Fruit fly (Drosophila melanogaster) whole organism, prepupa: Measurements from ENCODE around the gene CG4829.

ENCODE experiments used
- Blimp-1 ChIP-seq: fragments of 200-800 bp; sonication (Bioruptor generic); optimal IDR thresholded peaks from 3 replicates; lab custom pipeline; 2017; ENCODE audit warnings: missing biosample characterization, missing genetic modification characterization, mild to moderate bottlenecking, moderate library complexity, missing genetic modification reagents
- CG10631 ChIP-seq: fragments of 200-800 bp; sonication (Bioruptor generic); optimal IDR thresholded peaks from 2 replicates; lab custom pipeline; 2016; ENCODE audit warnings: missing biosample characterization, missing genetic modification characterization
- CG10669 ChIP-seq: fragments of 200-800 bp; sonication (Bioruptor generic); optimal IDR thresholded peaks from 3 replicates; lab custom pipeline; 2018; ENCODE audit warnings: missing biosample characterization, mild to moderate bottlenecking, missing genetic modification characterization, moderate library complexity
- CG11294 ChIP-seq: fragments of 200-800 bp; sonication (Bioruptor generic); IDR thresholded peaks from 2 replicates; pipeline ENCODE4 v1.3.6; 2022; ENCODE audit warnings: missing biosample characterization, missing genetic modification characterization
- CG15336 ChIP-seq: fragments of 200-800 bp; sonication (Bioruptor generic); IDR thresholded peaks from 2 replicates; pipeline ENCODE4 v1.3.6; 2022; ENCODE audit warnings: missing biosample characterization, missing genetic modification characterization
- CG1621 ChIP-seq: fragments of 200-800 bp; sonication (Bioruptor generic); optimal IDR thresholded peaks from 3 replicates; lab custom pipeline; 2018; ENCODE audit warnings: missing biosample characterization, mild to moderate bottlenecking, missing genetic modification characterization
- CG16779 ChIP-seq: fragments of 200-800 bp; sonication (Bioruptor generic); optimal IDR thresholded peaks from 3 replicates; lab custom pipeline; 2017; ENCODE audit warnings: missing biosample characterization, mild to moderate bottlenecking, missing genetic modification characterization
- CG3032 ChIP-seq: fragments of 200-800 bp; optimal IDR thresholded peaks from 2 replicates; lab custom pipeline; 2019; ENCODE audit warnings: missing biosample characterization, mild to moderate bottlenecking, missing genetic modification characterization, moderate library complexity
- CG32006 ChIP-seq: fragments of 200-800 bp; sonication (Bioruptor generic); optimal IDR thresholded peaks from 3 replicates; lab custom pipeline; 2017; ENCODE audit warnings: missing biosample characterization, mild to moderate bottlenecking, missing genetic modification characterization
- CG3919 ChIP-seq: fragments of 200-800 bp; sonication (Bioruptor generic); optimal IDR thresholded peaks from 3 replicates; lab custom pipeline; 2016; ENCODE audit warnings: missing biosample characterization, missing genetic modification characterization
- CG4318 ChIP-seq: fragments of 200-800 bp; sonication (Bioruptor generic); optimal IDR thresholded peaks from 3 replicates; lab custom pipeline; 2017; ENCODE audit warnings: missing biosample characterization, mild to moderate bottlenecking, missing genetic modification characterization
- CG6276 ChIP-seq: fragments of 200-800 bp; sonication (Bioruptor generic); optimal IDR thresholded peaks from 2 replicates; lab custom pipeline; 2017; ENCODE audit warnings: missing biosample characterization, mild to moderate bottlenecking, missing genetic modification characterization
- CG6792 ChIP-seq: fragments of 200-800 bp; sonication (Bioruptor generic); optimal IDR thresholded peaks from 3 replicates; lab custom pipeline; 2016; ENCODE audit warnings: missing biosample characterization, missing genetic modification characterization
- CG6854 ChIP-seq: fragments of 200-800 bp; sonication (Bioruptor generic); optimal IDR thresholded peaks from 2 replicates; lab custom pipeline; 2017; ENCODE audit warnings: missing biosample characterization, mild to moderate bottlenecking, missing genetic modification characterization
- CG8119 ChIP-seq: fragments of 200-800 bp; sonication (Bioruptor generic); IDR thresholded peaks from 3 replicates; pipeline ENCODE4 v1.3.6; 2022; ENCODE audit warnings: missing biosample characterization, missing genetic modification characterization
- CG9139 ChIP-seq: fragments of 200-800 bp; sonication (Bioruptor generic); optimal IDR thresholded peaks from 3 replicates; lab custom pipeline; 2017; ENCODE audit warnings: missing biosample characterization, mild to moderate bottlenecking, missing genetic modification characterization
- Eip75B ChIP-seq: fragments of 200-800 bp; sonication (Bioruptor generic); optimal IDR thresholded peaks from 3 replicates; lab custom pipeline; 2016; ENCODE audit warnings: missing biosample characterization, missing genetic modification characterization
- Ets96B ChIP-seq: fragments of 200-800 bp; optimal IDR thresholded peaks from 2 replicates; lab custom pipeline; 2019; ENCODE audit warnings: missing biosample characterization, mild to moderate bottlenecking, missing genetic modification characterization, moderate library complexity
- Gug ChIP-seq: fragments of 200-800 bp; sonication (Bioruptor generic); IDR thresholded peaks from 2 replicates; pipeline ENCODE4 v1.3.6; 2022; ENCODE audit warnings: missing biosample characterization, missing genetic modification characterization
- Hr38 ChIP-seq: sonication (Bioruptor generic); optimal IDR thresholded peaks from 2 replicates; lab custom pipeline; 2016; ENCODE audit warnings: missing biosample characterization, missing genetic modification characterization
- Hr4 ChIP-seq: fragments of 200-800 bp; sonication (Bioruptor generic); optimal IDR thresholded peaks from 3 replicates; lab custom pipeline; 2016; ENCODE audit warnings: missing biosample characterization, missing genetic modification characterization
- OdsH ChIP-seq: fragments of 200-800 bp; sonication (Bioruptor generic); optimal IDR thresholded peaks from 3 replicates; lab custom pipeline; 2016; ENCODE audit warnings: missing biosample characterization, missing genetic modification characterization
- Smox ChIP-seq: fragments of 200-800 bp; sonication (Bioruptor generic); optimal IDR thresholded peaks from 3 replicates; lab custom pipeline; 2016; ENCODE audit warnings: missing biosample characterization, missing genetic modification characterization
- Sox102F ChIP-seq: fragments of 200-800 bp; sonication (Bioruptor generic); optimal IDR thresholded peaks from 2 replicates; lab custom pipeline; 2016; ENCODE audit warnings: missing biosample characterization, mild to moderate bottlenecking, missing genetic modification characterization
- Sox15 ChIP-seq: fragments of 200-800 bp; sonication (Bioruptor generic); optimal IDR thresholded peaks from 3 replicates; lab custom pipeline; 2016; ENCODE audit warnings: missing biosample characterization, missing genetic modification characterization
- achi ChIP-seq: fragments of 200-800 bp; sonication (Bioruptor generic); optimal IDR thresholded peaks from 3 replicates; lab custom pipeline; 2016; ENCODE audit warnings: missing biosample characterization, missing genetic modification characterization
- cyc ChIP-seq: fragments of 200-800 bp; sonication (Bioruptor generic); optimal IDR thresholded peaks from 3 replicates; lab custom pipeline; 2016; ENCODE audit warnings: missing biosample characterization, missing genetic modification characterization
- dsx ChIP-seq: fragments of 200-800 bp; optimal IDR thresholded peaks from 3 replicates; lab custom pipeline; 2019; ENCODE audit warnings: missing biosample characterization, mild to moderate bottlenecking, missing genetic modification characterization, moderate library complexity; ENCODE audit not compliant: poor library complexity, severe bottlenecking
- eg ChIP-seq: fragments of 200-800 bp; sonication (Bioruptor generic); IDR thresholded peaks from 3 replicates; pipeline ENCODE4 v1.3.6; 2022; ENCODE audit warnings: missing biosample characterization, missing genetic modification characterization
- esn ChIP-seq: fragments of 200-800 bp; sonication (Bioruptor generic); optimal IDR thresholded peaks from 2 replicates; lab custom pipeline; 2016; ENCODE audit warnings: missing biosample characterization, mild to moderate bottlenecking, missing genetic modification characterization, moderate library complexity
- fd59A ChIP-seq: fragments of 200-800 bp; sonication (Bioruptor generic); optimal IDR thresholded peaks from 2 replicates; lab custom pipeline; 2017; ENCODE audit warnings: missing biosample characterization, mild to moderate bottlenecking, missing genetic modification characterization, missing genetic modification reagents
- lz ChIP-seq: fragments of 200-800 bp; sonication (Bioruptor generic); optimal IDR thresholded peaks from 3 replicates; lab custom pipeline; 2016; ENCODE audit warnings: missing biosample characterization, missing genetic modification characterization
- pdm3 ChIP-seq: fragments of 200-800 bp; sonication (Bioruptor generic); optimal IDR thresholded peaks from 3 replicates; lab custom pipeline; 2016; ENCODE audit warnings: missing biosample characterization, missing genetic modification characterization
- salr ChIP-seq, 2 experiments: fragments of 200-800 bp; sonication (Bioruptor generic); optimal IDR thresholded peaks; 3 replicates each; lab custom pipeline; 2016 to 2018; ENCODE audit warnings: missing biosample characterization in 2 of 2, missing genetic modification characterization in 2 of 2, mild to moderate bottlenecking in 1 of 2
- spab ChIP-seq: fragments of 200-800 bp; sonication (Bioruptor generic); optimal IDR thresholded peaks from 2 replicates; lab custom pipeline; 2017; ENCODE audit warnings: missing biosample characterization, mild to moderate bottlenecking, missing genetic modification characterization, missing genetic modification reagents
- ss ChIP-seq, 2 experiments: fragments of 200-800 bp; sonication (Bioruptor generic); optimal IDR thresholded peaks; 2 replicates in 1 of 2; 3 replicates in 1 of 2; lab custom pipeline; 2017 to 2018; ENCODE audit warnings: mild to moderate bottlenecking in 2 of 2, missing biosample characterization in 2 of 2, missing genetic modification characterization in 2 of 2, moderate library complexity in 1 of 2
- svp ChIP-seq: fragments of 200-800 bp; sonication (Bioruptor generic); peaks from one replicate; lab custom pipeline; 2016; ENCODE audit warnings: missing biosample characterization, missing genetic modification characterization
- topi ChIP-seq: fragments of 200-800 bp; sonication (Bioruptor generic); optimal IDR thresholded peaks from 3 replicates; lab custom pipeline; 2016; ENCODE audit warnings: missing biosample characterization, missing genetic modification characterization
- vri ChIP-seq: fragments of 200-800 bp; sonication (Bioruptor generic); optimal IDR thresholded peaks from 3 replicates; lab custom pipeline; 2016; ENCODE audit warnings: missing biosample characterization, mild to moderate bottlenecking, missing genetic modification characterization

Gene CG4829

dm6 chrX:16772882-16773827 is 38.3 kb upstream of the CG4829 start (continued):
- TF ChIP-seq CG6276 (GFP tag; lab: Kevin White, UChicago) = peak; percentile 35
- no peak for TF ChIP-seq CG4318 (GFP tag; lab: Kevin White, UChicago)
- TF ChIP-seq CG15336 (GFP tag; lab: Robert Waterston, UW) = peak; percentile 83
- TF ChIP-seq CG32006 (GFP tag; lab: Kevin White, UChicago) = peak; percentile 27
- TF ChIP-seq esn (GFP tag; lab: Kevin White, UChicago) = peak; percentile 26
- peak; percentile 6 for TF ChIP-seq Sox102F (GFP tag; lab: Kevin White, UChicago)
- TF ChIP-seq Sox15 (GFP tag; lab: Kevin White, UChicago) = no peak
- TF ChIP-seq pdm3 (GFP tag; lab: Kevin White, UChicago) = peak; percentile 52
- peak; percentile 58 for TF ChIP-seq cyc
- no peak for TF ChIP-seq CG6854 (GFP tag; lab: Kevin White, UChicago)
- TF ChIP-seq Blimp-1 = no peak
- peak; percentile 26 for TF ChIP-seq CG6792 (GFP tag; lab: Kevin White, UChicago)
- peak; percentile 61 for TF ChIP-seq CG11294 (GFP tag; lab: Robert Waterston, UW)
- peak; percentile 65 for TF ChIP-seq Hr4 (GFP tag; lab: Kevin White, UChicago)
- peak; percentile 75 for TF ChIP-seq CG10669 (GFP tag; lab: Kevin White, UChicago)
- peak; percentile 21 for TF ChIP-seq lz (GFP tag; lab: Kevin White, UChicago)
- TF ChIP-seq CG3032 (tag; lab: Kevin White, UChicago) = peak; percentile 72
- TF ChIP-seq Ets96B (tag; lab: Kevin White, UChicago) = peak; percentile 69
- TF ChIP-seq topi (GFP tag; lab: Kevin White, UChicago) = peak; percentile 62
- TF ChIP-seq salr (GFP tag; optimal IDR thresholded peaks at IDR 0.05; lab: Kevin White, UChicago) = peak; percentile 28 to 45
- peak; percentile 0 for TF ChIP-seq fd59A (GFP tag; lab: Kevin White, UChicago)
- peak; percentile 84 for TF ChIP-seq svp (GFP tag; lab: Kevin White, UChicago)
- peak; percentile 65 for TF ChIP-seq Eip75B
- TF ChIP-seq Hr38 (GFP tag; lab: Kevin White, UChicago) = no peak
- TF ChIP-seq achi (GFP tag; lab: Kevin White, UChicago) = peak; percentile 33

dm6 chrX:16774201-16775061 is 37.1 kb upstream of the CG4829 start:
- TF ChIP-seq Smox (GFP tag; lab: Kevin White, UChicago) (no peak), ss (GFP tag; optimal IDR thresholded peaks at IDR 0.05; lab: Kevin White, UChicago) (peak in 1 of 2 experiments; percentile 32), vri (GFP tag; lab: Kevin White, UChicago) (no peak), salr (GFP tag; optimal IDR thresholded peaks at IDR 0.05; lab: Kevin White, UChicago) (no peak), OdsH (GFP tag; lab: Kevin White, UChicago) (no peak)

DNA sequence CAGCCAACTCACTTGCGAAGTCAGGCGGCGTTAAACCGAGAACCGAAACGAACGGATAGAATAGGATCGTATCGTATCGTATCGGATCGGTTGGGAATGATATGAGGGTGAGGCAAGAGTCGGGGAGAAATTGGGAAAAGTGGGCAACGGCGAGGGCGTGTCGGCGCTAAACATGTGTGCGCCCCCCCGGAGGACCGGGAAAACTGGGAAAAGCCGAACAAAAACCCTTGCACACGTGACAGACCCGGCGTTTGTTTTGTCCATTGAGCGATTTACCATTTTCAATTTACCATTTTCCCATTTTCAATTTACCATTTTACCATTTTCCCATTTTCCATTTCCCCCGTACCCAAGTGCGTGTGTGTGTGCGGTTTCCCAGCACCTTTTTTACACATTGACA is 36.4 kb upstream of the CG4829 start:
- TF ChIP-seq eg (GFP tag; lab: Robert Waterston, UW) (no peak), vri (GFP tag; lab: Kevin White, UChicago) (no peak), CG10669 (GFP tag; lab: Kevin White, UChicago) (no peak), Smox (GFP tag; lab: Kevin White, UChicago) (no peak)

- TF ChIP-seq CG1621 = no peak
- TF ChIP-seq CG3919 (GFP tag; lab: Kevin White, UChicago) = peak; percentile 22
- peak; percentile 96 for TF ChIP-seq svp (GFP tag; lab: Kevin White, UChicago)
- no peak for TF ChIP-seq CG16779 (tag; lab: Kevin White, UChicago)
- peak; percentile 28 for TF ChIP-seq topi (GFP tag; lab: Kevin White, UChicago)
- TF ChIP-seq dsx = peak; percentile 25
- no peak for TF ChIP-seq esn (GFP tag; lab: Kevin White, UChicago)
- TF ChIP-seq CG10631 = no peak
- TF ChIP-seq spab = no peak
- TF ChIP-seq achi (GFP tag; lab: Kevin White, UChicago) = peak; percentile 9
- no peak for TF ChIP-seq Gug (GFP tag; lab: Robert Waterston, UW)
- TF ChIP-seq CG6276 (GFP tag; lab: Kevin White, UChicago) = peak; percentile 40
- peak; percentile 29 for TF ChIP-seq Hr4 (GFP tag; lab: Kevin White, UChicago)
- no peak for TF ChIP-seq CG4318 (GFP tag; lab: Kevin White, UChicago)
- TF ChIP-seq Sox15 (GFP tag; lab: Kevin White, UChicago) = no peak
- no peak for TF ChIP-seq CG9139 (GFP tag; lab: Kevin White, UChicago)
- peak; percentile 32 for TF ChIP-seq pdm3 (GFP tag; lab: Kevin White, UChicago)
- 0 out of 3 replicates have a peak, but pooled peaks have one; percentile 39 for TF ChIP-seq CG8119
Observed at dm6 chrX:16778138-16778672, 33.3 kb upstream of the CG4829 start.
